Comparison of ENCODE assay signal across 3 worm cellular contexts in genomic region chrIII:5871760-5872159, ce11.
TF ChIP-seq lines count a peak whose summit lies in the region.

Gene F01F1.11 (minus strand): TSS chrIII:5871877.
Gene F01F1.3 (plus strand): TSS chrIII:5871938.

TF ChIP-seq in whole organism, L1 larva, 84 proteins besides CTCF, POLR2A, EP300 and RAD21 (continued from another document and continues in another):
- peak; percentile 89 for TF ChIP-seq nhr-19 (GFP tag; conservative IDR thresholded peaks at IDR 0.05; lab: Robert Waterston, UW)
- peak; percentile 90 for TF ChIP-seq egl-13 (tag; optimal IDR thresholded peaks at IDR 0.05; lab: Kevin White, UChicago)
- peak; percentile 95 to 97 (median 96) for TF ChIP-seq dpl-1 (GFP tag; optimal IDR thresholded peaks at IDR 0.05; lab: Kevin White, UChicago)
- peak; percentile 96 for TF ChIP-seq lir-3 (tag; optimal IDR thresholded peaks at IDR 0.05; lab: Kevin White, UChicago; ENCODE audit: poor library complexity)
- peak; percentile 62 for TF ChIP-seq grh-1 (GFP tag; IDR thresholded peaks at IDR 0.05; lab: Robert Waterston, UW)
- TF ChIP-seq tbx-2 (tag; optimal IDR thresholded peaks at IDR 0.05; lab: Kevin White, UChicago), result peak; percentile 91
- peak; percentile 88 for TF ChIP-seq pax-3 (tag; optimal IDR thresholded peaks at IDR 0.05; lab: Kevin White, UChicago)
- TF ChIP-seq lin-35 (GFP tag; optimal IDR thresholded peaks at IDR 0.05; lab: Kevin White, UChicago), result peak; percentile 97 to 98
- TF ChIP-seq lin-39 (tag; optimal IDR thresholded peaks at IDR 0.05; lab: Kevin White, UChicago), result peak; percentile 31
- peak; percentile 81 for TF ChIP-seq fkh-4 (tag; optimal IDR thresholded peaks at IDR 0.05; lab: Kevin White, UChicago; ENCODE audit: borderline replicate concordance)
- TF ChIP-seq aly-2 (tag; optimal IDR thresholded peaks at IDR 0.05; lab: Kevin White, UChicago), result peak; percentile 51
- TF ChIP-seq mep-1 (tag; optimal IDR thresholded peaks at IDR 0.05; lab: Kevin White, UChicago), result peak; percentile 78
- TF ChIP-seq unc-30 (tag; optimal IDR thresholded peaks at IDR 0.05; lab: Kevin White, UChicago), result no peak
- peak; percentile 79 for TF ChIP-seq unc-86 (tag; optimal IDR thresholded peaks at IDR 0.05; lab: Kevin White, UChicago)
- TF ChIP-seq xbp-1 (tag; optimal IDR thresholded peaks at IDR 0.05; lab: Kevin White, UChicago), result peak; percentile 89
- no peak for TF ChIP-seq nhr-28 (tag; optimal IDR thresholded peaks at IDR 0.05; lab: Kevin White, UChicago)
- TF ChIP-seq C16A3.4 (tag; optimal IDR thresholded peaks at IDR 0.05; lab: Kevin White, UChicago), result peak; percentile 81
- no peak for TF ChIP-seq nhr-84 (tag; optimal IDR thresholded peaks at IDR 0.05; lab: Kevin White, UChicago)
- peak; percentile 97 to 98 for TF ChIP-seq efl-1 (optimal IDR thresholded peaks at IDR 0.05; lab: Kevin White, UChicago)
- peak; percentile 96 to 100 for TF ChIP-seq efl-1 (GFP tag; optimal IDR thresholded peaks at IDR 0.05 in 1 of 2; lab: Kevin White, UChicago)
- peak; percentile 92 for TF ChIP-seq sox-4 (tag; optimal IDR thresholded peaks at IDR 0.05; lab: Kevin White, UChicago)
- TF ChIP-seq aha-1 (tag; optimal IDR thresholded peaks at IDR 0.05; lab: Kevin White, UChicago), result no peak
- peak; percentile 91 for TF ChIP-seq ceh-90 (tag; optimal IDR thresholded peaks at IDR 0.05; lab: Kevin White, UChicago)
- no peak for TF ChIP-seq hpl-2 (GFP tag; optimal IDR thresholded peaks at IDR 0.05; lab: Kevin White, UChicago)
- TF ChIP-seq nhr-12 (tag; optimal IDR thresholded peaks at IDR 0.05; lab: Kevin White, UChicago), result no peak
- TF ChIP-seq fos-1 (tag; optimal IDR thresholded peaks at IDR 0.05; lab: Kevin White, UChicago), result peak; percentile 57
- peak; percentile 19; the same call in 1 of the 2 replicates for TF ChIP-seq unc-98 (GFP tag; IDR thresholded peaks at IDR 0.05; lab: Robert Waterston, UW)
- peak; percentile 72 for TF ChIP-seq Y116A8C.19 (tag; optimal IDR thresholded peaks at IDR 0.05; lab: Kevin White, UChicago; ENCODE audit: borderline replicate concordance)
- no peak for TF ChIP-seq ces-1 (GFP tag; optimal IDR thresholded peaks at IDR 0.05; lab: Kevin White, UChicago)
- TF ChIP-seq C04F5.9 (tag; optimal IDR thresholded peaks at IDR 0.05; lab: Kevin White, UChicago), result peak; percentile 86
- TF ChIP-seq swsn-7 (tag; optimal IDR thresholded peaks at IDR 0.05; lab: Kevin White, UChicago), result peak; percentile 89
- TF ChIP-seq fkh-10 (GFP tag; optimal IDR thresholded peaks at IDR 0.05; lab: Kevin White, UChicago), result no peak
- no peak for TF ChIP-seq vab-15 (tag; optimal IDR thresholded peaks at IDR 0.05; lab: Kevin White, UChicago)
- peak; percentile 43 for TF ChIP-seq nhr-11 (tag; optimal IDR thresholded peaks at IDR 0.05; lab: Kevin White, UChicago)
- peak in 1 of 2 experiments; percentile 95 for TF ChIP-seq ztf-11 (tag; optimal IDR thresholded peaks at IDR 0.05; lab: Kevin White, UChicago)
- TF ChIP-seq ceh-88 (GFP tag; IDR thresholded peaks at IDR 0.05; lab: Robert Waterston, UW), result no peak
- TF ChIP-seq mab-9 (GFP tag; IDR thresholded peaks at IDR 0.05; lab: Robert Waterston, UW), result peak; percentile 64
- TF ChIP-seq C34B4.2 (tag; optimal IDR thresholded peaks at IDR 0.05; lab: Kevin White, UChicago), result no peak
- TF ChIP-seq hlh-4 (tag; optimal IDR thresholded peaks at IDR 0.05; lab: Kevin White, UChicago), result peak; percentile 50
- TF ChIP-seq ceh-8 (GFP tag; optimal IDR thresholded peaks at IDR 0.05; lab: Kevin White, UChicago), result peak; percentile 84
- no peak for TF ChIP-seq pag-3 (tag; optimal IDR thresholded peaks at IDR 0.05; lab: Kevin White, UChicago; ENCODE audit: borderline replicate concordance, insufficient read depth)
- TF ChIP-seq mdl-1 (tag; optimal IDR thresholded peaks at IDR 0.05; lab: Kevin White, UChicago), result peak in 1 of 2 experiments; percentile 57
- peak; percentile 69 to 82 (median 79) for TF ChIP-seq ceh-82 (tag; optimal IDR thresholded peaks at IDR 0.05; lab: Kevin White, UChicago)

TF ChIP-seq in whole organism, L3 larva, 47 proteins besides CTCF, POLR2A, EP300 and RAD21 (continued from another document):
- TF ChIP-seq snpc-4 (tag; optimal IDR thresholded peaks at IDR 0.05; lab: Kevin White, UChicago), result peak; percentile 32
- TF ChIP-seq unc-39 (tag; optimal IDR thresholded peaks at IDR 0.05; lab: Kevin White, UChicago), result no peak
- no peak for TF ChIP-seq mml-1 (tag; optimal IDR thresholded peaks at IDR 0.05; lab: Kevin White, UChicago)
- no peak for TF ChIP-seq ama-1 (optimal IDR thresholded peaks at IDR 0.05; lab: Kevin White, UChicago)
- peak; percentile 28 for TF ChIP-seq pqm-1 (tag; optimal IDR thresholded peaks at IDR 0.05; lab: Kevin White, UChicago)
- TF ChIP-seq lsy-12 (tag; optimal IDR thresholded peaks at IDR 0.05; lab: Kevin White, UChicago), result peak; percentile 73
- TF ChIP-seq R02D3.7 (tag; optimal IDR thresholded peaks at IDR 0.05; lab: Kevin White, UChicago), result peak; percentile 67
- TF ChIP-seq nhr-28 (tag; optimal IDR thresholded peaks at IDR 0.05; lab: Kevin White, UChicago), result no peak
- TF ChIP-seq pha-4 (tag; optimal IDR thresholded peaks at IDR 0.05; lab: Kevin White, UChicago), result peak; percentile 91
- TF ChIP-seq aly-2 (tag; optimal IDR thresholded peaks at IDR 0.05; lab: Kevin White, UChicago), result no peak
- no peak for TF ChIP-seq egl-5 (tag; optimal IDR thresholded peaks at IDR 0.05; lab: Kevin White, UChicago)

TF ChIP-seq in whole organism, young adult, 124 proteins besides CTCF, POLR2A, EP300 and RAD21 (continued from another document):
- peak; percentile 57; the same call in 1 of the 2 replicates for TF ChIP-seq pbrm-1 (GFP tag; IDR thresholded peaks at IDR 0.05; lab: Robert Waterston, UW)
- TF ChIP-seq ztf-3 (GFP tag; optimal IDR thresholded peaks at IDR 0.05; lab: Kevin White, UChicago), result no peak
- no peak for TF ChIP-seq F37B4.10 (GFP tag; IDR thresholded peaks at IDR 0.05; lab: Robert Waterston, UW)
- peak; percentile 40 for TF ChIP-seq madf-10 (tag; optimal IDR thresholded peaks at IDR 0.05; lab: Kevin White, UChicago)
- TF ChIP-seq snpc-1.3 (tag; optimal IDR thresholded peaks at IDR 0.05; lab: Kevin White, UChicago; ENCODE audit: insufficient read depth), result peak; percentile 28
- peak; percentile 14; the same call in 1 of the 2 replicates for TF ChIP-seq hmg-1.2 (GFP tag; IDR thresholded peaks at IDR 0.05; lab: Robert Waterston, UW)
- peak; percentile 36; the same call in 1 of the 2 replicates for TF ChIP-seq ceh-100 (GFP tag; IDR thresholded peaks at IDR 0.05; lab: Robert Waterston, UW)
- no peak for TF ChIP-seq cebp-1 (GFP tag; IDR thresholded peaks at IDR 0.05; lab: Robert Waterston, UW)
- peak; percentile 37 for TF ChIP-seq cebp-1 (tag; optimal IDR thresholded peaks at IDR 0.05; lab: Kevin White, UChicago)
- peak; percentile 72 for TF ChIP-seq ceh-27 (GFP tag; optimal IDR thresholded peaks at IDR 0.05; lab: Kevin White, UChicago)
- TF ChIP-seq ZK185.1 (tag; optimal IDR thresholded peaks at IDR 0.05; lab: Kevin White, UChicago; ENCODE audit: poor library complexity, severe bottlenecking), result peak; percentile 78
- TF ChIP-seq ets-4 (GFP tag; optimal IDR thresholded peaks at IDR 0.05; lab: Kevin White, UChicago), result no peak
- TF ChIP-seq B0336.3 (GFP tag; IDR thresholded peaks at IDR 0.05; lab: Robert Waterston, UW), result 0 out of 2 replicates have a peak, but pooled peaks have one; percentile 15
- TF ChIP-seq Y95B8A.8 (GFP tag; IDR thresholded peaks at IDR 0.05; lab: Robert Waterston, UW), result no peak
- TF ChIP-seq ztf-6 (GFP tag; IDR thresholded peaks at IDR 0.05; lab: Robert Waterston, UW), result no peak
- peak; percentile 69 for TF ChIP-seq attf-3 (GFP tag; conservative IDR thresholded peaks at IDR 0.05; lab: Robert Waterston, UW)
- TF ChIP-seq K11D2.4 (GFP tag; IDR thresholded peaks at IDR 0.05; lab: Robert Waterston, UW), result peak; percentile 57
- TF ChIP-seq F33H1.4 (GFP tag; IDR thresholded peaks at IDR 0.05; lab: Robert Waterston, UW), result peak; percentile 63
- peak; percentile 10 for TF ChIP-seq ztf-18 (tag; optimal IDR thresholded peaks at IDR 0.05; lab: Kevin White, UChicago)
- no peak for TF ChIP-seq rpc-1 (optimal IDR thresholded peaks at IDR 0.05; lab: Kevin White, UChicago)
- TF ChIP-seq rpc-1 (tag; optimal IDR thresholded peaks at IDR 0.05; lab: Kevin White, UChicago), result no peak
- TF ChIP-seq nfya-1 (tag; optimal IDR thresholded peaks at IDR 0.05; lab: Kevin White, UChicago; ENCODE audit: borderline replicate concordance, insufficient read depth), result no peak
- peak; percentile 54 for TF ChIP-seq ccch-3 (GFP tag; optimal IDR thresholded peaks at IDR 0.05; lab: Kevin White, UChicago)
- TF ChIP-seq egl-18 (GFP tag; IDR thresholded peaks at IDR 0.05; lab: Robert Waterston, UW), result no peak
